Worm (Caenorhabditis elegans): ENCODE results near the gene F31F4.1.

Gene F31F4.1

ce11 chrV:727484-728351 lies 43.9 kb downstream of the F31F4.1 start, which contains the start of the genes icl-1 and srh-2:
icl-1 (minus strand) TSS chrV:728004.
srh-2 (plus strand) TSS chrV:728301.
- no peak for TF ChIP-seq Y105C5A.15 (GFP tag; IDR thresholded peaks at IDR 0.05)
- TF ChIP-seq php-3 (GFP tag; IDR thresholded peaks at IDR 0.05) = no peak
- no peak for TF ChIP-seq pqm-1 (tag; optimal IDR thresholded peaks at IDR 0.05)
- TF ChIP-seq duxl-1 (tag; optimal IDR thresholded peaks at IDR 0.05; ENCODE audit: poor library complexity) = peak; percentile 65
- peak; percentile 60 for TF ChIP-seq nhr-6 (tag; optimal IDR thresholded peaks at IDR 0.05)
- TF ChIP-seq fkh-10 (GFP tag; optimal IDR thresholded peaks at IDR 0.05) = no peak
- TF ChIP-seq ceh-20 (GFP tag; IDR thresholded peaks at IDR 0.05) = peak; percentile 9; the same call in 1 of the 2 replicates
- no peak for TF ChIP-seq mxl-2 (GFP tag; conservative IDR thresholded peaks at IDR 0.05)
- no peak for TF ChIP-seq cey-2 (tag; optimal IDR thresholded peaks at IDR 0.05; ENCODE audit: borderline replicate concordance, insufficient read depth)
- peak; percentile 36 for TF ChIP-seq nhr-11 (tag; optimal IDR thresholded peaks at IDR 0.05)
- TF ChIP-seq T26A8.4 (GFP tag; IDR thresholded peaks at IDR 0.05) = peak; percentile 91
- TF ChIP-seq F44E2.7 (GFP tag; IDR thresholded peaks at IDR 0.05) = no peak
- no peak for TF ChIP-seq F10B5.3 (tag; optimal IDR thresholded peaks at IDR 0.05)
- TF ChIP-seq nhr-42 (GFP tag; IDR thresholded peaks at IDR 0.05) = 0 out of 2 replicates have a peak, but pooled peaks have one; percentile 46
- no peak for TF ChIP-seq F37D6.2 (tag; optimal IDR thresholded peaks at IDR 0.05)
- no peak for TF ChIP-seq lin-13 (GFP tag; optimal IDR thresholded peaks at IDR 0.05)
- no peak; the same call in none of the 2 replicates for TF ChIP-seq arid-1 (GFP tag; conservative IDR thresholded peaks at IDR 0.05)
- no peak; the same call in 1 of the 2 replicates for TF ChIP-seq lin-38 (GFP tag; IDR thresholded peaks at IDR 0.05)
- no peak for TF ChIP-seq ceh-28 (tag; optimal IDR thresholded peaks at IDR 0.05)
- TF ChIP-seq zag-1 (tag; optimal IDR thresholded peaks at IDR 0.05) = no peak
- TF ChIP-seq ces-1 (GFP tag; optimal IDR thresholded peaks at IDR 0.05) = no peak
- TF ChIP-seq T20F7.1 (GFP tag; optimal IDR thresholded peaks at IDR 0.05) = peak; percentile 24
- TF ChIP-seq mes-2 (tag; optimal IDR thresholded peaks at IDR 0.05; ENCODE audit: poor library complexity, severe bottlenecking) = peak; percentile 55
- no peak for TF ChIP-seq lir-3 (tag; optimal IDR thresholded peaks at IDR 0.05)
- no peak for TF ChIP-seq nhr-41 (GFP tag; IDR thresholded peaks at IDR 0.05)
- no peak; the same call in 1 of the 2 replicates for TF ChIP-seq Y75B8A.6 (GFP tag; IDR thresholded peaks at IDR 0.05)
- TF ChIP-seq pha-4 (GFP tag; IDR thresholded peaks at IDR 0.05) = peak; percentile 43; the same call in 1 of the 2 replicates
- no peak for TF ChIP-seq pha-4 (tag; optimal IDR thresholded peaks at IDR 0.05)
- TF ChIP-seq tag-97 (GFP tag; IDR thresholded peaks at IDR 0.05) = no peak
- TF ChIP-seq set-16 (GFP tag; IDR thresholded peaks at IDR 0.05) = peak; percentile 76
- TF ChIP-seq nhr-10 (tag; optimal IDR thresholded peaks at IDR 0.05) = peak; percentile 64
- TF ChIP-seq ceh-62 (tag; optimal IDR thresholded peaks at IDR 0.05) = no peak
- TF ChIP-seq unc-62 (GFP tag; optimal IDR thresholded peaks at IDR 0.05 in 1 of 2) = no peak
- no peak for TF ChIP-seq unc-62 (tag; optimal IDR thresholded peaks at IDR 0.05)
- peak; percentile 67 for TF ChIP-seq nhr-28 (tag; optimal IDR thresholded peaks at IDR 0.05)
- no peak for TF ChIP-seq jun-1 (tag; optimal IDR thresholded peaks at IDR 0.05)
- TF ChIP-seq fos-1 (tag; optimal IDR thresholded peaks at IDR 0.05) = no peak
- no peak for TF ChIP-seq unc-39 (tag; optimal IDR thresholded peaks at IDR 0.05)
- TF ChIP-seq nhr-48 (tag; optimal IDR thresholded peaks at IDR 0.05) = peak; percentile 40
- TF ChIP-seq F26F4.8 (GFP tag; conservative IDR thresholded peaks at IDR 0.05) = no peak
- no peak for TF ChIP-seq skn-1 (tag; optimal IDR thresholded peaks at IDR 0.05)
- no peak; the same call in 1 of the 2 replicates for TF ChIP-seq tra-1 (GFP tag; IDR thresholded peaks at IDR 0.05)
- no peak for TF ChIP-seq ZK337.2 (GFP tag; IDR thresholded peaks at IDR 0.05)
- no peak for TF ChIP-seq ztf-11 (tag; optimal IDR thresholded peaks at IDR 0.05)
- TF ChIP-seq nhr-76 (tag; optimal IDR thresholded peaks at IDR 0.05) = no peak
- no peak for TF ChIP-seq ceh-44 (GFP tag; IDR thresholded peaks at IDR 0.05)
- peak; percentile 52 for TF ChIP-seq nhr-102 (tag; optimal IDR thresholded peaks at IDR 0.05)
- no peak; the same call in 1 of the 2 replicates for TF ChIP-seq D1046.2 (GFP tag; IDR thresholded peaks at IDR 0.05)
- TF ChIP-seq F49E8.2 (tag; optimal IDR thresholded peaks at IDR 0.05; ENCODE audit: borderline replicate concordance) = no peak
- TF ChIP-seq lim-7 (GFP tag; IDR thresholded peaks at IDR 0.05) = no peak
- no peak for TF ChIP-seq snpc-4 (tag; optimal IDR thresholded peaks at IDR 0.05)
